Worm (Caenorhabditis elegans): ENCODE measurements around the gene F01F1.15.

Gene F01F1.15

DNA sequence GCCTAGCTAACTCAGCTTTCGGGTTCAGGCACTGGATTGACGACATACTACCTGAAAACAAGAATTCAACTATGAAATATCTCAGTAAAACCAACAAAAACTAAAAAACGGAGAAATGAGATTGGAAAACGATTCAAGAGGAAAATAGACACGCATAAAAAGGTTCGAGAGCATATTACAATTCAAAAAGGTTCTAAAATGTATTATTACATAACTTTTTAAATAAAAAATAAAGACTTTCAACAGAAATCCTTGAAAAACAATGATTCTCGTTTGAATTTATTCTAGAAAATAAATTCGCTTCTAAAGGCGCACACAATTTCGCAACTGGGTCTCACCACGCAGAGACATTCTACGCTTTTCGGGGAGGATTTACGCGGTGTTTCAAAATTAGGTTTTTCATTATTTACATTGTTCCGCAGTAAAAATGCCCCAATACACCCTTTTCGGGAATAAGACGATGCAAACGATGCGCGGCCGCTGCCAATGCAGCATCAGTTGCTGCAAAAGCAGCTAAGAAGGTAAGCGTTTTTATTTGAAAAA lies 13.6 kb downstream of the F01F1.15 start, which contains the start of the genes cct-6 and alh-9 (continued):
- TF ChIP-seq aha-1 (tag), result peak; percentile 75
- peak; percentile 92 for TF ChIP-seq mes-2 (tag; optimal IDR thresholded peaks at IDR 0.05; ENCODE audit: poor library complexity, severe bottlenecking)
- peak; percentile 87 for TF ChIP-seq mep-1 (tag; optimal IDR thresholded peaks at IDR 0.05)
- TF ChIP-seq D1046.2 (GFP tag; IDR thresholded peaks at IDR 0.05), result no peak
- TF ChIP-seq lin-38 (GFP tag; IDR thresholded peaks at IDR 0.05), result peak; percentile 62
- TF ChIP-seq dve-1 (tag; optimal IDR thresholded peaks at IDR 0.05; ENCODE audit: insufficient read depth), result peak; percentile 79
- TF ChIP-seq php-3 (GFP tag; IDR thresholded peaks at IDR 0.05), result no peak
- no peak for TF ChIP-seq unc-39 (tag; optimal IDR thresholded peaks at IDR 0.05)
- TF ChIP-seq ceh-62 (tag; optimal IDR thresholded peaks at IDR 0.05), result no peak
- peak; percentile 2 for TF ChIP-seq pqm-1 (tag; optimal IDR thresholded peaks at IDR 0.05)
- peak in 1 of 2 experiments; percentile 94 for TF ChIP-seq lsy-2 (tag; optimal IDR thresholded peaks at IDR 0.05)
- TF ChIP-seq nhr-41 (GFP tag; IDR thresholded peaks at IDR 0.05), result no peak
- TF ChIP-seq lin-39 (tag; optimal IDR thresholded peaks at IDR 0.05), result no peak
- peak; percentile 42 for TF ChIP-seq nhr-25 (tag; optimal IDR thresholded peaks at IDR 0.05; ENCODE audit: borderline replicate concordance, insufficient read depth)
- peak; percentile 14; the same call in 1 of the 2 replicates for TF ChIP-seq pha-4 (GFP tag; IDR thresholded peaks at IDR 0.05)
- TF ChIP-seq pha-4 (tag; optimal IDR thresholded peaks at IDR 0.05), result peak; percentile 93
- no peak for TF ChIP-seq snpc-1.2 (GFP tag; IDR thresholded peaks at IDR 0.05)
- TF ChIP-seq hif-1 (tag; optimal IDR thresholded peaks at IDR 0.05), result peak in 1 of 2 experiments; percentile 59
- TF ChIP-seq ces-1 (GFP tag; optimal IDR thresholded peaks at IDR 0.05), result no peak
- no peak; the same call in 1 of the 2 replicates for TF ChIP-seq arid-1 (GFP tag; conservative IDR thresholded peaks at IDR 0.05)
- peak; percentile 9 for TF ChIP-seq spr-1 (tag; optimal IDR thresholded peaks at IDR 0.05)
- peak; percentile 58 for TF ChIP-seq hlh-30 (tag; optimal IDR thresholded peaks at IDR 0.05; ENCODE audit: insufficient read depth)

DNA sequence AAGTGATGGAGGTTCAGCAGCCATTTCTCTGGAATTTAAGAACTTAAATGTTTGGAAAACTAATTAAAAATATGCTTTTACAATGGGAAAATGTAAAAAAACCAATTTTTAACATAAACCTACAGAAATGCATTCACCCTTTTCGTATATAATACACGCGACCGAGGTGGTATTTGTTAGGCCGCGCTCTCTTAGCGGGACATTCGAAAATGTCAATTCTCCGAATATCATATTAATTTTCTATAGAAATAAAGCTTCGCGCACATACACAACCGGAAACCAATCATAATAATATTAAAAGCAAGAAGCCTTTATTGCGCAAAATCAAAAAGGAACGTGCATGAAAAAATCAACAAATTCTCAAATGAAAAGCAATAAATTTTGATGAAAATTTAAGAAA lies 16.1 kb downstream of the F01F1.15 start, which contains the start of gene ddx-23:
TSS of gene ddx-23 (minus strand) at position 30 of the 400 bp plus-strand sequence.
- TF ChIP-seq lin-29 (GFP tag; IDR thresholded peaks at IDR 0.05), result no peak
- TF ChIP-seq zip-11 (GFP tag; IDR thresholded peaks at IDR 0.05), result no peak
- TF ChIP-seq daf-19 (GFP tag; conservative IDR thresholded peaks at IDR 0.05), result 0 out of 2 replicates have a peak, but pooled peaks have one; percentile 13
- TF ChIP-seq nhr-77 (tag; optimal IDR thresholded peaks at IDR 0.05), result no peak
- TF ChIP-seq mes-2 (tag; optimal IDR thresholded peaks at IDR 0.05; ENCODE audit: poor library complexity, severe bottlenecking), result peak; percentile 76
- no peak for TF ChIP-seq jun-1 (tag; optimal IDR thresholded peaks at IDR 0.05)
- TF ChIP-seq cey-2 (tag; optimal IDR thresholded peaks at IDR 0.05; ENCODE audit: borderline replicate concordance, insufficient read depth), result no peak
- peak in 1 of 2 experiments; percentile 71 for TF ChIP-seq lsy-2 (tag; optimal IDR thresholded peaks at IDR 0.05)
- TF ChIP-seq hlh-11 (tag; optimal IDR thresholded peaks at IDR 0.05), result no peak
- no peak for TF ChIP-seq dmd-9 (GFP tag; IDR thresholded peaks at IDR 0.05)
- TF ChIP-seq F10B5.3 (tag; optimal IDR thresholded peaks at IDR 0.05), result no peak
- no peak for TF ChIP-seq unc-39 (tag; optimal IDR thresholded peaks at IDR 0.05)
- TF ChIP-seq duxl-1 (tag; optimal IDR thresholded peaks at IDR 0.05; ENCODE audit: poor library complexity), result no peak
- TF ChIP-seq rbr-2 (tag; optimal IDR thresholded peaks at IDR 0.05), result no peak
- 0 out of 2 replicates have a peak, but pooled peaks have one; percentile 9 for TF ChIP-seq T26A8.4 (GFP tag; IDR thresholded peaks at IDR 0.05)
- no peak for TF ChIP-seq nhr-10 (tag; optimal IDR thresholded peaks at IDR 0.05)
- peak; percentile 65 for TF ChIP-seq zfp-3 (GFP tag; conservative IDR thresholded peaks at IDR 0.05)
- TF ChIP-seq arid-1 (GFP tag; conservative IDR thresholded peaks at IDR 0.05), result no peak; the same call in 1 of the 2 replicates
- no peak for TF ChIP-seq ces-1 (GFP tag; optimal IDR thresholded peaks at IDR 0.05)
- TF ChIP-seq ceh-20 (GFP tag; IDR thresholded peaks at IDR 0.05), result no peak
- TF ChIP-seq ceh-62 (tag; optimal IDR thresholded peaks at IDR 0.05), result no peak
- no peak for TF ChIP-seq F44E2.7 (GFP tag; IDR thresholded peaks at IDR 0.05)
- no peak for TF ChIP-seq fos-1 (tag; optimal IDR thresholded peaks at IDR 0.05)
- no peak for TF ChIP-seq skn-1 (tag; optimal IDR thresholded peaks at IDR 0.05)
- peak; percentile 36 for TF ChIP-seq nhr-102 (tag; optimal IDR thresholded peaks at IDR 0.05)
- no peak; a peak in 1 of 4 replicates for TF ChIP-seq madf-5 (GFP tag; IDR thresholded peaks at IDR 0.05)
- TF ChIP-seq nhr-76 (tag; optimal IDR thresholded peaks at IDR 0.05), result no peak
- TF ChIP-seq pqm-1 (tag; optimal IDR thresholded peaks at IDR 0.05), result no peak
- no peak for TF ChIP-seq Y75B8A.6 (GFP tag; IDR thresholded peaks at IDR 0.05)
- TF ChIP-seq daf-8 (GFP tag; IDR thresholded peaks at IDR 0.05), result no peak
- no peak for TF ChIP-seq zag-1 (tag; optimal IDR thresholded peaks at IDR 0.05)
- peak; percentile 78 for TF ChIP-seq ama-1 (optimal IDR thresholded peaks at IDR 0.05)
- peak; percentile 75 for TF ChIP-seq lin-38 (GFP tag; IDR thresholded peaks at IDR 0.05)
- TF ChIP-seq dmd-6 (GFP tag; IDR thresholded peaks at IDR 0.05), result no peak

Data from whole organism, L4 larva.